Worm (Caenorhabditis elegans) whole organism, L3 larva: ENCODE measurements around the gene F09B12.5.

ENCODE experiments used
- R02D3.7 ChIP-seq: fragments of 150-350 bp; optimal IDR thresholded peaks from 2 replicates; lab custom pipeline; 2014; ENCODE audit warnings: missing biosample characterization, missing genetic modification characterization
- ZK546.5 ChIP-seq: sonication (generic microtip); optimal IDR thresholded peaks from 2 replicates; lab custom pipeline; 2017; ENCODE audit warnings: missing biosample characterization, missing genetic modification characterization
- aly-2 ChIP-seq: fragments of 150-350 bp; optimal IDR thresholded peaks from 2 replicates; lab custom pipeline; 2014; ENCODE audit warnings: missing biosample characterization, missing genetic modification characterization
- ceh-82 ChIP-seq: fragments of 150-350 bp; optimal IDR thresholded peaks from 2 replicates; lab custom pipeline; 2014; ENCODE audit warnings: missing biosample characterization, missing genetic modification characterization
- elt-2 ChIP-seq: sonication (generic microtip); optimal IDR thresholded peaks from 2 replicates; lab custom pipeline; 2016; ENCODE audit warnings: missing genetic modification reagents, mild to moderate bottlenecking, missing genetic modification characterization, missing compliant biosample characterization
- elt-3 ChIP-seq, 3 experiments: fragments of 150-350 bp in 1 of 3; sonication (generic microtip) in 2 of 3; optimal IDR thresholded peaks; 2 replicates in 2 of 3; 4 replicates in 1 of 3; lab custom pipeline; 2014 to 2017; ENCODE audit warnings: missing biosample characterization in 3 of 3, missing genetic modification characterization in 3 of 3
- lin-15B ChIP-seq: fragments of 150-350 bp; optimal IDR thresholded peaks from 2 replicates; lab custom pipeline; 2014; ENCODE audit warnings: missing biosample characterization, missing genetic modification characterization
- nhr-11 ChIP-seq: fragments of 150-350 bp; optimal IDR thresholded peaks from 2 replicates; lab custom pipeline; 2014; ENCODE audit warnings: missing biosample characterization, missing genetic modification characterization
- nhr-25 ChIP-seq: sonication (generic microtip); optimal IDR thresholded peaks from 2 replicates; lab custom pipeline; 2017; ENCODE audit warnings: missing biosample characterization, missing genetic modification characterization
- skn-1 ChIP-seq: fragments of 150-350 bp; optimal IDR thresholded peaks from 2 replicates; lab custom pipeline; 2014; ENCODE audit warnings: missing biosample characterization, missing genetic modification characterization
- snpc-4 ChIP-seq: fragments of 150-350 bp; optimal IDR thresholded peaks from 2 replicates; lab custom pipeline; 2014; ENCODE audit warnings: missing biosample characterization, missing genetic modification characterization
- zag-1 ChIP-seq: fragments of 150-350 bp; optimal IDR thresholded peaks from 2 replicates; lab custom pipeline; 2014; ENCODE audit warnings: missing biosample characterization, missing genetic modification characterization

- TF ChIP-seq nhr-11 (tag; lab: Kevin White, UChicago), result no peak
- no peak for TF ChIP-seq snpc-4
- no peak for TF ChIP-seq ceh-82 (tag; lab: Kevin White, UChicago)
- no peak for TF ChIP-seq R02D3.7 (tag; lab: Kevin White, UChicago)
- TF ChIP-seq aly-2 (tag; lab: Kevin White, UChicago), result no peak
- no peak for TF ChIP-seq elt-2 (tag; lab: Kevin White, UChicago)
- TF ChIP-seq ZK546.5 (tag; lab: Kevin White, UChicago), result no peak
- TF ChIP-seq nhr-25 (tag; lab: Kevin White, UChicago), result no peak
- TF ChIP-seq zag-1, result no peak
- TF ChIP-seq skn-1, result no peak
- TF ChIP-seq elt-3 (tag; optimal IDR thresholded peaks at IDR 0.05; lab: Kevin White, UChicago), result no peak
- no peak for TF ChIP-seq lin-15B (tag; lab: Kevin White, UChicago)
Measured at ce11 chrX:15060303-15060702, 24.2 kb upstream of the F09B12.5 start, which contains the start of gene fbxa-96.
